Worm (Caenorhabditis elegans) whole organism, L4/young adult: ENCODE results near the gene ZK1058.9.

ENCODE experiments used
- W03F9.2 ChIP-seq: fragments of 150-350 bp; optimal IDR thresholded peaks from 2 replicates; lab custom pipeline; 2014; ENCODE audit warnings: missing biosample characterization, missing genetic modification characterization
- dao-5 ChIP-seq: sonication (generic microtip); optimal IDR thresholded peaks from 2 replicates; lab custom pipeline; 2016; ENCODE audit warnings: missing genotype, missing genetic modification characterization, moderate library complexity, missing compliant biosample characterization
- him-1 ChIP-seq: sonication (generic microtip); optimal IDR thresholded peaks from 2 replicates; lab custom pipeline; 2016; ENCODE audit warnings: missing genotype, missing genetic modification reagents, missing genetic modification characterization, missing compliant biosample characterization

DNA sequence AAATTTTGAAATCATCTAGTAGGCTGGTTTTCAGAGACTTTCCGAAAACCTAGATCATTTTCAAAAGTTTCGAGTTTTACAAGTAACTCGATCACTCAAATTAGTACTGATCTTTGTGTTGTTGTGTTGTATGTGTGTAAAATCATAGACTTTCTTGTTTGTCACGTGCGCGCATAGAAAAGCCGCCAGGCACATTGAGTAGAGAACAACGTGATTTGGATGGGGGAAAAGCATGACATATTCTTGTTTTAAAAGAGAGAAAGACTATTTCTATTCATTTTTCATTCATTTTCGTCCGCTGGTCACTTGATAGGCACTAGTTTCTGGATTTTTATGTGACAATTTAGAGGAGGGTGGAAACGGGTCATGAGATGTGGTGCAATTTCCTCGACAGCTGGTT, 28.2 kb upstream of the ZK1058.9 start:
- no peak for TF ChIP-seq W03F9.2 (tag; lab: Kevin White, UChicago)
- TF ChIP-seq him-1 (tag; lab: Kevin White, UChicago) = no peak
- no peak for TF ChIP-seq dao-5
